Worm (Caenorhabditis elegans): ENCODE results near the gene sri-28.

DNA sequence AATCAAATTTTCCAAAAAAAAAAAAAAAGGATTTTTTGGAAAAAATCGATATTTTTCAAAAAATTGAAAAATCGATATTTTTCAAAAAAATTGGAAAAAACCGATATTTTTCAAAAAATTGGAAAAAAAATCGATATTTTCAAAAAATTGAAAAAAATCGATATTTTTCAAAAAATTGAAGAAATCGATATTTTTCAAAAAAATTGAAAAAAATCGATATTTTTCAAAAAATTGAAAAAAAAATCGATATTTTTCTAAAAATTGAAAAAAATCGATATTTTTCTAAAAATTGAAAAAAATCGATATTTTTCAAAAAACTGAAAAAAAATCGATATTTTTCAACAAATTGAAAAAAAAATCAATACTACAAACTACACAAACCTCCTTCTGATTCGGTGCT lies 15.5 kb downstream of the sri-28 start:
- no peak for TF ChIP-seq ets-7 (tag; optimal IDR thresholded peaks at IDR 0.05)
- no peak for TF ChIP-seq ama-1 (optimal IDR thresholded peaks at IDR 0.05)
- TF ChIP-seq tra-4 (tag; optimal IDR thresholded peaks at IDR 0.05): no peak
- TF ChIP-seq B0310.2 (tag; optimal IDR thresholded peaks at IDR 0.05): no peak
